Worm (Caenorhabditis elegans): ENCODE measurements around the gene kgb-1.

DNA sequence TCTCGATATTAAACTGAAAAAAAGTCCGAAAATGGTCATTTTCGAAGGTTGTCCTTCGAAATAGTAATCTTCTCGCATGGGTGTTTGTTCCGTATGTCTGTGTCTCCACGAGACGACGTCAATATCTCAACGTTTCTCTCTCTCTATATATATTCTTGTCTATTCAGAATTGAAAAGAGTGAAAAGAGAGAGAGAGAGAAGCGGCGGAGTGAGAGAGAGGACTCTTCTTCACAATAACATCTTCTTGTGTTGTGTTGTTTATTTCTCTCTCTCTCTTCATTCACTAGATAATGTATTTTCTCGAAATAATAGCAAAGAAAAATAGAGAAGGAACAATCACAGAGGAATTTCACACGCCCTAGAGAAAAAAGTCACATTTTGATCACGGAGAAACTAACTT, 43.4 kb downstream of the kgb-1 start:
- peak; percentile 30 for TF ChIP-seq nhr-47 (tag; optimal IDR thresholded peaks at IDR 0.05)
- TF ChIP-seq lin-39 (tag; optimal IDR thresholded peaks at IDR 0.05), result no peak
- no peak for TF ChIP-seq lin-15B (tag; optimal IDR thresholded peaks at IDR 0.05)
- no peak for TF ChIP-seq ztf-4 (tag; optimal IDR thresholded peaks at IDR 0.05)
- TF ChIP-seq fos-1 (tag; optimal IDR thresholded peaks at IDR 0.05), result no peak
- TF ChIP-seq mef-2 (tag; optimal IDR thresholded peaks at IDR 0.05), result no peak
- TF ChIP-seq tlp-1 (tag; optimal IDR thresholded peaks at IDR 0.05), result no peak
- peak; percentile 19 for TF ChIP-seq lin-13 (GFP tag; optimal IDR thresholded peaks at IDR 0.05)
- no peak for TF ChIP-seq ces-1 (GFP tag; optimal IDR thresholded peaks at IDR 0.05)
